Worm (Caenorhabditis elegans) whole organism, early embryonic: ENCODE results near the gene C39H7.4.

ENCODE experiments used
- B0310.2 ChIP-seq: sonication (generic microtip); optimal IDR thresholded peaks from 2 replicates; lab custom pipeline; 2016; ENCODE audit warnings: mild to moderate bottlenecking, missing genetic modification characterization, missing compliant biosample characterization
- ama-1 ChIP-seq: fragments of 150-350 bp; optimal IDR thresholded peaks from 2 replicates; lab custom pipeline; 2014
- ceh-36 ChIP-seq: sonication (generic microtip); optimal IDR thresholded peaks from 2 replicates; lab custom pipeline; 2016; ENCODE audit warnings: missing genetic modification characterization, inconsistent platforms, missing compliant biosample characterization
- ets-7 ChIP-seq: sonication (generic microtip); optimal IDR thresholded peaks from 2 replicates; lab custom pipeline; 2016; ENCODE audit warnings: missing genotype, missing genetic modification characterization, missing compliant biosample characterization
- hmg-4 ChIP-seq: fragments of 200-800 bp; sonication (Bioruptor generic); optimal IDR thresholded peaks from 2 replicates; lab custom pipeline; 2018; ENCODE audit warnings: mild to moderate bottlenecking, missing genetic modification characterization, missing compliant biosample characterization
- hnd-1 ChIP-seq: sonication (generic microtip); optimal IDR thresholded peaks from 2 replicates; lab custom pipeline; 2016; ENCODE audit warnings: missing genetic modification characterization, missing compliant biosample characterization
- pes-1 ChIP-seq: fragments of 200-800 bp; sonication (Bioruptor generic); IDR thresholded peaks from 2 replicates; pipeline ENCODE4 v1.3.6; 2022; ENCODE audit warnings: missing genetic modification reagents, missing genetic modification characterization, missing compliant biosample characterization
- scrt-1 ChIP-seq: fragments of 200-800 bp; sonication (Bioruptor generic); IDR thresholded peaks from 2 replicates; pipeline ENCODE4 v1.3.6; 2022; ENCODE audit warnings: missing genetic modification characterization, missing compliant biosample characterization
- sea-1 ChIP-seq: fragments of 200-800 bp; sonication (Bioruptor generic); conservative IDR thresholded peaks from 2 replicates; pipeline ENCODE4 v1.3.6; 2022; ENCODE audit warnings: missing genetic modification characterization, missing compliant biosample characterization
- tbx-37 ChIP-seq: fragments of 200-800 bp; sonication (Bioruptor generic); conservative IDR thresholded peaks from 2 replicates; pipeline ENCODE4 v1.3.6; 2022; ENCODE audit warnings: missing genetic modification reagents, missing genetic modification characterization, missing compliant biosample characterization

ce11 chrIV:5565105-5565504 lies 49.3 kb downstream of the C39H7.4 start:
- TF ChIP-seq pes-1 (GFP tag; lab: Robert Waterston, UW), result no peak
- TF ChIP-seq ama-1 (lab: Kevin White, UChicago), result no peak
- no peak for TF ChIP-seq ets-7
- TF ChIP-seq hnd-1 (tag; lab: Kevin White, UChicago), result no peak
- TF ChIP-seq sea-1 (GFP tag; lab: Robert Waterston, UW), result no peak
- TF ChIP-seq B0310.2 (tag; lab: Kevin White, UChicago), result no peak
- TF ChIP-seq hmg-4, result no peak
- TF ChIP-seq ceh-36 (tag; lab: Kevin White, UChicago), result no peak
- TF ChIP-seq scrt-1 (GFP tag; lab: Robert Waterston, UW), result no peak
- no peak for TF ChIP-seq tbx-37
